Worm (Caenorhabditis elegans): ENCODE measurements around the gene aqp-4.

The aqp-4 gene

DNA sequence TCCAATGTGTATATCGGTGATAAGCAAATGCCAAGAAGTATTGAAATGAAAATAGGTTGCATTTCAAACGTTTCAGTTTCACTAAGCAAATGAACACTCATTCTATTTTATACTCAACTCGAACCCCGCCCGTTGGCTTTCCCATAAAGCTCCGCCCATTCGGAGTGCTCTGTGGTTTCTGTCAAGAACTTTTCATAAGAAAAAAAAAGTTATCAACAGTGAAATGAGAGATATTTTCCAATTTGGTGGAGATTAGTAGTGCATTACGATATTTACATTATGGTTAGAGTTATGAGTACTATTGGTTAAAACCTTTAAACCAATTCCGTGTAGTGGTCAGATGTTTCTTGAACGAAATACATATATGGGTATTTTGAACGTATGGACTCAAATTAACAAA lies 13.0 kb downstream of the aqp-4 start, which contains the start of gene F58E6.4:
Gene F58E6.4, minus strand, starts transcription at position 101 of the 400 bp plus-strand sequence.
- TF ChIP-seq hmbx-1 (tag; optimal IDR thresholded peaks at IDR 0.05) (no peak), hnd-1 (tag; optimal IDR thresholded peaks at IDR 0.05) (no peak), ceh-13 (GFP tag; optimal IDR thresholded peaks at IDR 0.05) (no peak), ceh-36 (tag; optimal IDR thresholded peaks at IDR 0.05) (no peak), sea-1 (GFP tag; conservative IDR thresholded peaks at IDR 0.05) (no peak), scrt-1 (GFP tag; IDR thresholded peaks at IDR 0.05) (no peak), F13C5.2 (tag; optimal IDR thresholded peaks at IDR 0.05) (no peak), aly-1 (tag; optimal IDR thresholded peaks at IDR 0.05) (no peak), pes-1 (GFP tag; IDR thresholded peaks at IDR 0.05) (no peak)

DNA sequence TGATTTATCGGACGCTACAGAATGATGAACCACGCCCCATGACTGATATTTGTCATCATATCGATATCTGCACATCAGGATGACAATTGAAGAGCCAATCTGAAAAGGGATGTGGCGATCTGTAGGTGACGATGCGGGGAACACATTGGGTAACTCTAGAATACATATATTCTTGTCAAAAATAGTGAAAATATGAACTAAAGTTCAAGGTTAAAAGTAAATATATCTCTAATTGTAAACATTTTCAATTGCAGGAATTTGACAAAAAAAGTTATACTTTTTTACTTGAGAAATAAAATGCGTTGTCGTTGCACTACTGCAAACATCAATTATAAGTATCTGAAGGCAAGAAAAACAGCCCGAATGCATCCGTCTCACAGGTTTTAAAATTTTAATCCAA lies 15.6 kb downstream of the aqp-4 start, which contains the start of gene F58E6.6:
Gene F58E6.6, minus strand, starts transcription at position 101 of the 400 bp plus-strand sequence.
- no peak for TF ChIP-seq tbx-37 (GFP tag; conservative IDR thresholded peaks at IDR 0.05)
- TF ChIP-seq flt-1 (GFP tag; IDR thresholded peaks at IDR 0.05), result no peak
- TF ChIP-seq tra-4 (tag; optimal IDR thresholded peaks at IDR 0.05), result no peak
- TF ChIP-seq tbx-11 (GFP tag; IDR thresholded peaks at IDR 0.05), result no peak
- TF ChIP-seq pes-1 (GFP tag; IDR thresholded peaks at IDR 0.05), result no peak
- TF ChIP-seq ets-7 (tag; optimal IDR thresholded peaks at IDR 0.05), result no peak
- no peak for TF ChIP-seq ama-1 (optimal IDR thresholded peaks at IDR 0.05)
- no peak for TF ChIP-seq hmbx-1 (tag; optimal IDR thresholded peaks at IDR 0.05)
- TF ChIP-seq B0310.2 (tag; optimal IDR thresholded peaks at IDR 0.05), result no peak
- TF ChIP-seq F13C5.2 (tag; optimal IDR thresholded peaks at IDR 0.05), result no peak

DNA sequence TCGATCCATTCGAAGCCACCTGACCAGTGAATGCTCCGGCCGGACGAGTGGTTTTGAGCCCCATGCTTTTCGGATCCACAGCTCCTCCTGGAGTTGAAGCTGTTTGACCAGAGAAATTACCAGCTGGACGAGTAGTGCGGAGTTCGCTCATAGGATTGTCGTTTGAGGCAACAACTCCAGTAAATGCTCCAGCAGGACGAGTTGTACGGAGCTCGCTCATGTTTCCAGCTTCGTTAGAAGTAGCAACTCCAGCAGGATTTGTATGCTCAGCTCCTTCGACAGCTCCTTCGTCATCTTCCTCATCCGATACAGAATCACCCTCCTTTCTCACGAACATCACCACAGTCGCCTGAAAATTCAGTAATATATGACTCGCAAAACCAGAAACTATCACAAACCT lies 16.2 kb downstream of the aqp-4 start:
- TF ChIP-seq pes-1 (GFP tag; IDR thresholded peaks at IDR 0.05) (no peak), F13C5.2 (tag; optimal IDR thresholded peaks at IDR 0.05) (no peak), ceh-36 (tag; optimal IDR thresholded peaks at IDR 0.05) (no peak), B0310.2 (tag; optimal IDR thresholded peaks at IDR 0.05) (no peak), hnd-1 (tag; optimal IDR thresholded peaks at IDR 0.05) (no peak), aly-1 (tag; optimal IDR thresholded peaks at IDR 0.05) (no peak)

DNA sequence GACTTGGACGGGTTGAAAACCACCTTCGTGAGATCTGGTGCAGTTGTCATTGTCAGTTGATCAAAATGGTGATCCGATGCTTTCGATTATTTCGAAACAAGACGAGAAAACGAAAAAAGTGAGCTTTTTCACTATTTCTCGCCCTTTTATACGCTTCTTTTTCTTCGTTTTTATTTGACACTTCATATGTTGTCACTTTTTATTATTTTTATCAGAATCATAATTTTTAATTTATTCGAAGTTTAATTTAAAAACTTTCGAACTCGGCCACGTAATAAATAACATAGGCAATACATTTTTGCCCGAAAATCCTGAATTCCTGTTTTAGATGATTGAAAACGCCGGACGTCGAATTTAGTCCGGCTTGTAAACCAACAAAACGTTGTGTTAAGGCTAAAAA lies 17.1 kb downstream of the aqp-4 start, which contains the start of gene F58E6.5:
Gene F58E6.5, minus strand, starts transcription at position 101 of the 400 bp plus-strand sequence.
- no peak for TF ChIP-seq ama-1 (optimal IDR thresholded peaks at IDR 0.05)
- TF ChIP-seq hmg-4 (GFP tag; optimal IDR thresholded peaks at IDR 0.05), result no peak
- no peak for TF ChIP-seq ceh-36 (tag; optimal IDR thresholded peaks at IDR 0.05)
- TF ChIP-seq hmbx-1 (tag; optimal IDR thresholded peaks at IDR 0.05), result no peak
- TF ChIP-seq B0310.2 (tag; optimal IDR thresholded peaks at IDR 0.05), result no peak
- no peak for TF ChIP-seq flt-1 (GFP tag; IDR thresholded peaks at IDR 0.05)
- TF ChIP-seq pes-1 (GFP tag; IDR thresholded peaks at IDR 0.05), result no peak
- no peak for TF ChIP-seq tbx-37 (GFP tag; conservative IDR thresholded peaks at IDR 0.05)
- no peak for TF ChIP-seq aly-1 (tag; optimal IDR thresholded peaks at IDR 0.05)
- TF ChIP-seq scrt-1 (GFP tag; IDR thresholded peaks at IDR 0.05), result no peak
- TF ChIP-seq F13C5.2 (tag; optimal IDR thresholded peaks at IDR 0.05), result no peak
- no peak for TF ChIP-seq sea-1 (GFP tag; conservative IDR thresholded peaks at IDR 0.05)

DNA sequence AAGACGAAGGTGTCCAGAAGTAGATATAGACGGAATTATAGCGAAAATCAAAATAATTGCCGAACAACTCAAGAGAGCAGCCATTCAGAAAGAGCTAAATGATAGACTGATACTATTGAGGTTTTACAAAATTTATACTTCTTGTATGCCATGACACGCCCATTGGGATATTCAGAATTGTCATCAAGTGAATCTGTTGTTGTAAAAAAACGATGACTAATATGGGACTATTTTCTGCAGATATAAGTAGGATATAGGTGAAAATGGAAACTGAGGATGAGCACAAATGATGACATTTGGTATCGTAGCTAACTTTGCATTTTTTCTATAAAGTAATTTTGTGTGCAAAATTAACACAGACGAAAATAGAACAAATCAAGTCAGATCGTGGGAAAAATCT lies 18.4 kb downstream of the aqp-4 start, which contains the start of gene F58E6.8:
Gene F58E6.8, minus strand, starts transcription at position 101 of the 400 bp plus-strand sequence.
- no peak for TF ChIP-seq ama-1 (optimal IDR thresholded peaks at IDR 0.05)
- no peak for TF ChIP-seq ceh-13 (GFP tag; optimal IDR thresholded peaks at IDR 0.05)
- TF ChIP-seq flt-1 (GFP tag; IDR thresholded peaks at IDR 0.05), result no peak
- TF ChIP-seq hnd-1 (tag; optimal IDR thresholded peaks at IDR 0.05), result no peak
- no peak for TF ChIP-seq ceh-36 (tag; optimal IDR thresholded peaks at IDR 0.05)
- TF ChIP-seq hmg-4 (GFP tag; optimal IDR thresholded peaks at IDR 0.05), result no peak

DNA sequence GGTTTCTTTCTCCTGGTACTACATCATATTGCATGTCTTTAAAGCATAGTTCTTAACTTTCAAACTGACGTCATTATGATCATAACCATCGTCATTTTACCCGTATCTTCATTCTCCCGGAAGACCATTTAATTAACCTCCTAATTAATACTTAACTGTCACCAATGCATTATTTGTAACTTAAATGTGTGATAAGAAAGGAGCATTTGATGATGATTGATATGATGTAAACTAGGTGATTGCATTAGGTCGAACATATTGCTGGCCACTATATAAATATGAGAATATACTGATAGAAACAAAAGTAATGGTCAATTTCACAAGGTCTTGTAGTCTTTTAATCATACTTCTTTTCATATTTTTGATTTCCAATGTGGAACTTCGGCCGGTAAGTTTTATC lies 18.9 kb downstream of the aqp-4 start, which contains the start of gene hrg-3:
Gene hrg-3, plus strand, starts transcription at position 227 of the 400 bp plus-strand sequence.
- TF ChIP-seq hmg-4 (GFP tag; optimal IDR thresholded peaks at IDR 0.05) (no peak), ets-7 (tag; optimal IDR thresholded peaks at IDR 0.05) (no peak), hmbx-1 (tag; optimal IDR thresholded peaks at IDR 0.05) (no peak), scrt-1 (GFP tag; IDR thresholded peaks at IDR 0.05) (no peak), tra-4 (tag; optimal IDR thresholded peaks at IDR 0.05) (no peak), tbx-37 (GFP tag; conservative IDR thresholded peaks at IDR 0.05) (no peak), ceh-13 (GFP tag; optimal IDR thresholded peaks at IDR 0.05) (no peak), aly-1 (tag; optimal IDR thresholded peaks at IDR 0.05) (no peak), F13C5.2 (tag; optimal IDR thresholded peaks at IDR 0.05) (no peak), ceh-36 (tag; optimal IDR thresholded peaks at IDR 0.05) (no peak)

DNA sequence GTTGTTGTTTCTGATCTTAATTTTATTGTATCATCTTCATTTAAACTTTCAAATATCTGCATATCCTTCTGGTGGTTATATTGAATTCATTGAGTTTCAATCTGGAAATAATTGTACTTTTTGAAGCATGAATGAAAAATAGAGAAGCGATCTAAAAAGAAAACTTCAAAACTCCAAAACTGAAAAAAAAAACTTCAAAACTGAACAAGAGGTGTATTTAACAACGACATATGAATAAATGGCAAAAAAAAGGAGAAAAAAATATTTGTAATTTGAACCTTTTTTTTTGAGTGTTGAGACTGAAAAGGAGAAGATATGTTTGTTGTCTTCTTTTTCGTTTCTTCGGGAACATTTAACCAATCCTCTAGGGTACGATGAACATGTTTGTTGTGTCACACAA lies 20.5 kb downstream of the aqp-4 start, which contains the start of gene F58E6.11:
Gene F58E6.11, minus strand, starts transcription at position 101 of the 400 bp plus-strand sequence.
- no peak for TF ChIP-seq tra-4 (tag; optimal IDR thresholded peaks at IDR 0.05)

DNA sequence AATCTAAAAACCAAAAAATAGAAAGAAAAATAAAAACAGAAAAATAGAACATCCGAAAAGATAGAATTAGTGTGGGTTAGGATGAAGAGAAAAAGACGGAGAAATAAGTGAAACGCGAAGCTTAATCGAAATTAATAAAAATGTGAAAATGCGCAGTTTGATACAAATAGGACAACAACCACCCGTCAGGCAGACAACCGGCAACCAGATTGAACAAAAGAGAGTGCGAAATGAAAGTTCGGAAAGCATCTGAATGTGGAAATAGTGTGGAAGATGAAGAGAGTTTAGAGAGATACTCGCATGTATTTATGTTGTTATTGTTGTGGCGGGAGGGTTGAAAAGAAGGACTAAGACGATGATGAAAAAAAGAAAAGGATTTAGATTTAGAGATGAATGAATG lies 21.1 kb downstream of the aqp-4 start:
- TF ChIP-seq tra-4 (tag; optimal IDR thresholded peaks at IDR 0.05) (no peak), tbx-37 (GFP tag; conservative IDR thresholded peaks at IDR 0.05) (no peak), sea-1 (GFP tag; conservative IDR thresholded peaks at IDR 0.05) (no peak), hnd-1 (tag; optimal IDR thresholded peaks at IDR 0.05) (no peak), flt-1 (GFP tag; IDR thresholded peaks at IDR 0.05) (no peak), aly-1 (tag; optimal IDR thresholded peaks at IDR 0.05) (no peak), tbx-11 (GFP tag; IDR thresholded peaks at IDR 0.05) (no peak), F13C5.2 (tag; optimal IDR thresholded peaks at IDR 0.05) (no peak), ets-7 (tag; optimal IDR thresholded peaks at IDR 0.05) (no peak), hmbx-1 (tag; optimal IDR thresholded peaks at IDR 0.05) (no peak), ceh-13 (GFP tag; optimal IDR thresholded peaks at IDR 0.05) (no peak), ama-1 (optimal IDR thresholded peaks at IDR 0.05) (no peak), hmg-4 (GFP tag; optimal IDR thresholded peaks at IDR 0.05) (no peak), pes-1 (GFP tag; IDR thresholded peaks at IDR 0.05) (no peak), B0310.2 (tag; optimal IDR thresholded peaks at IDR 0.05) (no peak)

All from whole organism, early embryonic.